Worm (Caenorhabditis elegans) whole organism, mixed stage, embryonic: Measurements from ENCODE around the gene aps-2.

Experiments used
- ceh-39 ChIP-seq: fragments of 150-350 bp; optimal IDR thresholded peaks from 2 replicates; lab custom pipeline; 2014; ENCODE audit warnings: missing biosample characterization, missing genetic modification characterization
- flh-1 ChIP-seq: fragments of 200-800 bp; sonication (Bioruptor generic); optimal IDR thresholded peaks from 2 replicates; lab custom pipeline; 2018; ENCODE audit warnings: mild to moderate bottlenecking, missing genetic modification characterization, moderate library complexity, missing compliant biosample characterization
- hlh-1 ChIP-seq: fragments of 150-350 bp; optimal IDR thresholded peaks from 2 replicates; lab custom pipeline; 2014; ENCODE audit warnings: missing biosample characterization, missing genetic modification reagents, missing genetic modification characterization
- lsy-2 ChIP-seq: fragments of 150-350 bp; optimal IDR thresholded peaks from 2 replicates; lab custom pipeline; 2014; ENCODE audit warnings: missing biosample characterization, missing genetic modification characterization
- nhr-12 ChIP-seq: fragments of 150-350 bp; optimal IDR thresholded peaks from 2 replicates; lab custom pipeline; 2014; ENCODE audit warnings: missing biosample characterization, missing genetic modification characterization
- nhr-28 ChIP-seq: fragments of 150-350 bp; optimal IDR thresholded peaks from 2 replicates; lab custom pipeline; 2014; ENCODE audit warnings: missing biosample characterization, missing genetic modification characterization
- nhr-76 ChIP-seq: sonication (generic microtip); optimal IDR thresholded peaks from 2 replicates; lab custom pipeline; 2017; ENCODE audit warnings: missing biosample characterization, missing genetic modification characterization
- pha-4 ChIP-seq: fragments of 150-350 bp; optimal IDR thresholded peaks from 2 replicates; lab custom pipeline; 2018; ENCODE audit warnings: missing biosample characterization, missing genetic modification reagents, missing genetic modification characterization
- unc-120 ChIP-seq: sonication (generic microtip); optimal IDR thresholded peaks from 2 replicates; lab custom pipeline; 2017; ENCODE audit warnings: missing genetic modification characterization, missing compliant biosample characterization; ENCODE audit not compliant: poor library complexity, severe bottlenecking
- unc-39 ChIP-seq: fragments of 150-350 bp; optimal IDR thresholded peaks from 2 replicates; lab custom pipeline; 2014; ENCODE audit warnings: missing biosample characterization, missing genetic modification characterization
- unc-62 ChIP-seq: fragments of 150-350 bp; optimal IDR thresholded peaks from 2 replicates; lab custom pipeline; 2014; ENCODE audit warnings: missing biosample characterization, missing genetic modification reagents, missing genetic modification characterization
- ztf-11 ChIP-seq: fragments of 150-350 bp; optimal IDR thresholded peaks from 2 replicates; lab custom pipeline; 2014; ENCODE audit warnings: missing biosample characterization, missing genetic modification characterization

- TF ChIP-seq ceh-39, result peak; percentile 39
- TF ChIP-seq hlh-1, result no peak
- no peak for TF ChIP-seq nhr-76 (tag; lab: Kevin White, UChicago)
- TF ChIP-seq nhr-12 (tag; lab: Kevin White, UChicago), result no peak
- no peak for TF ChIP-seq nhr-28 (tag; lab: Kevin White, UChicago)
- TF ChIP-seq unc-39 (tag; lab: Kevin White, UChicago), result no peak
- TF ChIP-seq pha-4 (tag; lab: Kevin White, UChicago), result peak; percentile 1
- no peak for TF ChIP-seq ztf-11
- no peak for TF ChIP-seq unc-62
- TF ChIP-seq unc-120 (tag; lab: Kevin White, UChicago), result no peak
- no peak for TF ChIP-seq flh-1 (GFP tag; lab: Kevin White, UChicago)
- no peak for TF ChIP-seq lsy-2 (tag; lab: Kevin White, UChicago)
Measured at ce11 chrX:4503259-4503658, 45.2 kb downstream of the aps-2 start.
